Worm (Caenorhabditis elegans) whole organism, L4 larva: ENCODE data around the gene grl-18.
A peak's percentile ranks its signal among the peaks of the same experiment; 100 is the strongest.

Experiments used
- ceh-82 ChIP-seq: sonication (generic microtip); optimal IDR thresholded peaks from 2 replicates; lab custom pipeline; 2017; ENCODE audit warnings: missing biosample characterization, missing genetic modification characterization
- ctbp-1 ChIP-seq: fragments of 200-800 bp; sonication (Bioruptor generic); IDR thresholded peaks from 2 replicates; pipeline ENCODE4 v1.3.6; 2022; ENCODE audit warnings: missing genetic modification reagents, missing genetic modification characterization, missing compliant biosample characterization
- egl-27 ChIP-seq: sonication (generic microtip); optimal IDR thresholded peaks from 3 replicates; lab custom pipeline; 2017; ENCODE audit warnings: missing biosample characterization, missing genetic modification reagents, missing genetic modification characterization
- fos-1 ChIP-seq: fragments of 150-350 bp; optimal IDR thresholded peaks from 2 replicates; lab custom pipeline; 2014; ENCODE audit warnings: missing biosample characterization, missing genetic modification characterization
- lin-15B ChIP-seq: fragments of 150-350 bp; sonication (generic microtip); optimal IDR thresholded peaks from 3 replicates; lab custom pipeline; 2014; ENCODE audit warnings: missing biosample characterization, missing genetic modification characterization
- lsy-2 ChIP-seq, 2 experiments: fragments of 150-350 bp in 1 of 2; sonication (generic microtip) in 1 of 2; optimal IDR thresholded peaks; 2 replicates each; lab custom pipeline; 2014 to 2017; ENCODE audit warnings: missing biosample characterization in 2 of 2, missing genetic modification characterization in 2 of 2
- madf-5 ChIP-seq, 2 experiments: fragments of 200-800 bp; sonication (Bioruptor generic); IDR thresholded peaks; 2 replicates each; pipeline ENCODE4 v1.3.6; 2022; ENCODE audit warnings: missing compliant biosample characterization in 2 of 2, missing genetic modification characterization in 2 of 2
- nhr-28 ChIP-seq: fragments of 150-350 bp; optimal IDR thresholded peaks from 2 replicates; lab custom pipeline; 2014; ENCODE audit warnings: missing biosample characterization, missing genetic modification characterization
- pqm-1 ChIP-seq: sonication (generic microtip); optimal IDR thresholded peaks from 2 replicates; lab custom pipeline; 2017; ENCODE audit warnings: missing biosample characterization, missing genetic modification characterization
- unc-62 ChIP-seq, 3 experiments: fragments of 150-350 bp in 1 of 3; sonication (generic microtip); optimal IDR thresholded peaks in 2 of 3; peaks in 1 of 3; 1 replicate in 1 of 3; 2 replicates in 2 of 3; lab custom pipeline; 2014 to 2017; ENCODE audit warnings: missing biosample characterization in 3 of 3, missing genetic modification characterization in 3 of 3, missing genetic modification reagents in 3 of 3, missing genotype in 1 of 3
- ztf-11 ChIP-seq: fragments of 150-350 bp; optimal IDR thresholded peaks from 2 replicates; lab custom pipeline; 2014; ENCODE audit warnings: missing biosample characterization, missing genetic modification characterization

- TF ChIP-seq ceh-82 (tag; lab: Kevin White, UChicago) (no peak), lsy-2 (tag; optimal IDR thresholded peaks at IDR 0.05; lab: Kevin White, UChicago) (no peak), ctbp-1 (GFP tag; lab: Robert Waterston, UW) (no peak), fos-1 (tag; lab: Kevin White, UChicago) (no peak), ztf-11 (tag; lab: Kevin White, UChicago) (no peak), egl-27 (tag; lab: Kevin White, UChicago) (no peak), lin-15B (no peak), madf-5 (GFP tag; IDR thresholded peaks at IDR 0.05; lab: Robert Waterston, UW) (no peak), nhr-28 (tag; lab: Kevin White, UChicago) (no peak), pqm-1 (tag; lab: Kevin White, UChicago) (no peak), unc-62 (GFP tag; optimal IDR thresholded peaks at IDR 0.05 in 1 of 2; lab: Kevin White, UChicago) (peak in 1 of 2 experiments; percentile 82), unc-62 (tag; optimal IDR thresholded peaks at IDR 0.05; lab: Kevin White, UChicago) (no peak)
Observed at ce11 chrV:5450742-5451141, 37.9 kb downstream of the grl-18 start.
